Worm (Caenorhabditis elegans): Measurements from ENCODE around the gene F28C6.10.

- TF ChIP-seq ztf-11 (tag; optimal IDR thresholded peaks at IDR 0.05) (no peak), sptf-1 (tag; optimal IDR thresholded peaks at IDR 0.05) (no peak), ceh-39 (tag; optimal IDR thresholded peaks at IDR 0.05) (no peak), unc-62 (GFP tag; optimal IDR thresholded peaks at IDR 0.05) (no peak), elt-3 (tag; optimal IDR thresholded peaks at IDR 0.05) (no peak), elt-1 (tag; optimal IDR thresholded peaks at IDR 0.05; ENCODE audit: borderline replicate concordance, insufficient read depth) (no peak)
Measured at ce11 chrII:8634386-8634785, 26.6 kb downstream of the F28C6.10 start, which contains the start of gene cutl-12.
